Worm (Caenorhabditis elegans) whole organism, midembryonic: ENCODE results near the gene M142.8.
A peak's percentile ranks its signal among the peaks of the same experiment; 100 is the strongest.

Experiments used
- T22C8.4 ChIP-seq: fragments of 200-800 bp; sonication (Bioruptor generic); IDR thresholded peaks from 2 replicates; pipeline ENCODE4 v1.3.6; 2022; ENCODE audit warnings: missing genetic modification characterization, missing compliant biosample characterization
- cog-1 ChIP-seq: sonication (generic microtip); optimal IDR thresholded peaks from 2 replicates; lab custom pipeline; 2016; ENCODE audit warnings: missing genetic modification characterization, missing compliant biosample characterization
- flt-1 ChIP-seq: fragments of 200-800 bp; sonication (Bioruptor generic); IDR thresholded peaks from 2 replicates; pipeline ENCODE4 v1.3.6; 2022; ENCODE audit warnings: missing genetic modification characterization, missing compliant biosample characterization
- klf-2 ChIP-seq: fragments of 200-800 bp; sonication (Bioruptor generic); conservative IDR thresholded peaks from 2 replicates; pipeline ENCODE4 v1.3.6; 2022; ENCODE audit warnings: missing genetic modification reagents, missing genetic modification characterization, missing compliant biosample characterization
- med-1 ChIP-seq: sonication (generic microtip); optimal IDR thresholded peaks from 2 replicates; lab custom pipeline; 2017; ENCODE audit warnings: missing genetic modification characterization, mild to moderate bottlenecking, missing compliant biosample characterization, antibody characterized with exemption, missing genetic modification reagents; ENCODE audit not compliant: insufficient read depth
- ref-1 ChIP-seq: fragments of 200-800 bp; sonication (Bioruptor generic); conservative IDR thresholded peaks from 2 replicates; pipeline ENCODE4 v1.3.6; 2022; ENCODE audit warnings: missing genetic modification reagents, missing genetic modification characterization, missing compliant biosample characterization
- tab-1 ChIP-seq: fragments of 200-800 bp; sonication (Bioruptor generic); IDR thresholded peaks from 2 replicates; pipeline ENCODE4 v1.3.6; 2022; ENCODE audit warnings: missing genetic modification characterization, missing compliant biosample characterization
- ztf-23 ChIP-seq: fragments of 200-800 bp; sonication (Bioruptor generic); IDR thresholded peaks from 2 replicates; pipeline ENCODE4 v1.3.6; 2022; ENCODE audit warnings: missing genetic modification reagents, missing genetic modification characterization, missing compliant biosample characterization
- ztf-29 ChIP-seq: fragments of 200-800 bp; sonication (Bioruptor generic); IDR thresholded peaks from 2 replicates; pipeline ENCODE4 v1.3.6; 2022; ENCODE audit warnings: missing genetic modification reagents, missing genetic modification characterization, missing compliant biosample characterization

Gene M142.8

DNA sequence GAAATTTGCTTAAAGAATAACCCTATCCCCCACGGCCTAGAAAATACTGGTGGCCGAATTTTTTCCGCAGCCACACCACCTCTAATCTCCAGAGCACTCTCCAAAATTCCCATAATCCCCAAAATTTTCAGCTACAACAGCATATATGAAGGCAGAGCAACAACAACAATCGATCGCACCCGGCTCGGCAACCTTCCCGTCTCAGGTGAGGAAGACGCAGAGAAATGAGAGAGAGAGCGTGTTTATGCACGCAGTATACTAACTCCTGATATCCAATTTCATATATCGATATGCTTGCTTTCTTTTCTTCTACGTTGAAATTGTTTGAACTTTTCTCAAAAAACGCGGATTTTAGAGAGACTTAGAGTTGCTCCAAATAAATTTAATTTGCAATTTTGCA is 27.1 kb upstream of the M142.8 start:
- TF ChIP-seq ztf-29 (GFP tag; lab: Robert Waterston, UW): no peak

ce11 chrIII:10907678-10908217 is 25.7 kb upstream of the M142.8 start:
- TF ChIP-seq ztf-23 (GFP tag; lab: Robert Waterston, UW) (no peak), ref-1 (GFP tag; lab: Robert Waterston, UW) (no peak), T22C8.4 (GFP tag; lab: Robert Waterston, UW) (no peak), ztf-29 (GFP tag; lab: Robert Waterston, UW) (no peak), med-1 (GFP tag; lab: Kevin White, UChicago) (no peak), flt-1 (GFP tag; lab: Robert Waterston, UW) (no peak), klf-2 (GFP tag; lab: Robert Waterston, UW) (no peak), cog-1 (no peak)

- TF ChIP-seq med-1 (GFP tag; lab: Kevin White, UChicago): no peak
- no peak for TF ChIP-seq T22C8.4 (GFP tag; lab: Robert Waterston, UW)
- no peak for TF ChIP-seq tab-1 (GFP tag; lab: Robert Waterston, UW)
- no peak for TF ChIP-seq ztf-23 (GFP tag; lab: Robert Waterston, UW)
- TF ChIP-seq ref-1 (GFP tag; lab: Robert Waterston, UW): no peak
- TF ChIP-seq ztf-29 (GFP tag; lab: Robert Waterston, UW): no peak
- no peak for TF ChIP-seq klf-2 (GFP tag; lab: Robert Waterston, UW)
- TF ChIP-seq cog-1: no peak
- TF ChIP-seq flt-1 (GFP tag; lab: Robert Waterston, UW): no peak
Measured at ce11 chrIII:10908543-10908942, 24.9 kb upstream of the M142.8 start.

DNA sequence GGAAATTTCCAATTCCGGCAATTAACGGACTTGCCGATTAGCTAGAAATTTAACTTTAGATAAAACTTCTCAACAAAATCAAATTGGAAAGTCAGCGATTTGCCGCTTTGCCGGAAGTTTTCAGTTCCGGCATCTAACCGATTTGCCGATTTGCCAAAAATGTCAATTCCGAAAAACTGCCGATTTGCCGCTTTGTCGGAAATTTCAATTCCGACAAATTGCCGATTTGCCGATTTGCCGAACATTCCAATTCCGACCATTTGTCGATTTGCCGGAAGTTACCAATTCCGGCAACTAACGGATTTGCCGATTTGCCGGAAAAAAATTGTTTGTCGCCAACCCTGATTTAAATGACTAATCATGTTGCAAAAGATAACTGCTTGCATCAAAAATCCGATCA is 24.3 kb upstream of the M142.8 start:
- TF ChIP-seq med-1 (GFP tag; lab: Kevin White, UChicago): no peak
- TF ChIP-seq flt-1 (GFP tag; lab: Robert Waterston, UW): no peak
- TF ChIP-seq ref-1 (GFP tag; lab: Robert Waterston, UW): no peak
- no peak for TF ChIP-seq ztf-23 (GFP tag; lab: Robert Waterston, UW)
- TF ChIP-seq T22C8.4 (GFP tag; lab: Robert Waterston, UW): no peak
- no peak for TF ChIP-seq tab-1 (GFP tag; lab: Robert Waterston, UW)
- TF ChIP-seq cog-1: no peak
- no peak for TF ChIP-seq ztf-29 (GFP tag; lab: Robert Waterston, UW)

- TF ChIP-seq cog-1 (no peak), ztf-29 (GFP tag; lab: Robert Waterston, UW) (no peak), ztf-23 (GFP tag; lab: Robert Waterston, UW) (no peak), ref-1 (GFP tag; lab: Robert Waterston, UW) (no peak), flt-1 (GFP tag; lab: Robert Waterston, UW) (no peak), tab-1 (GFP tag; lab: Robert Waterston, UW) (no peak), klf-2 (GFP tag; lab: Robert Waterston, UW) (no peak), T22C8.4 (GFP tag; lab: Robert Waterston, UW) (no peak)
Measured at ce11 chrIII:10911160-10911559, 22.3 kb upstream of the M142.8 start, which contains the start of gene cut-6. TSS of gene cut-6 (plus strand) at chrIII:10911460.

- TF ChIP-seq ref-1 (GFP tag; lab: Robert Waterston, UW) (no peak), med-1 (GFP tag; lab: Kevin White, UChicago) (no peak), T22C8.4 (GFP tag; lab: Robert Waterston, UW) (no peak), tab-1 (GFP tag; lab: Robert Waterston, UW) (no peak), ztf-29 (GFP tag; lab: Robert Waterston, UW) (no peak), flt-1 (GFP tag; lab: Robert Waterston, UW) (no peak), klf-2 (GFP tag; lab: Robert Waterston, UW) (no peak), cog-1 (no peak), ztf-23 (GFP tag; lab: Robert Waterston, UW) (no peak)
Measured at ce11 chrIII:10914971-10915370, 18.5 kb upstream of the M142.8 start.

DNA sequence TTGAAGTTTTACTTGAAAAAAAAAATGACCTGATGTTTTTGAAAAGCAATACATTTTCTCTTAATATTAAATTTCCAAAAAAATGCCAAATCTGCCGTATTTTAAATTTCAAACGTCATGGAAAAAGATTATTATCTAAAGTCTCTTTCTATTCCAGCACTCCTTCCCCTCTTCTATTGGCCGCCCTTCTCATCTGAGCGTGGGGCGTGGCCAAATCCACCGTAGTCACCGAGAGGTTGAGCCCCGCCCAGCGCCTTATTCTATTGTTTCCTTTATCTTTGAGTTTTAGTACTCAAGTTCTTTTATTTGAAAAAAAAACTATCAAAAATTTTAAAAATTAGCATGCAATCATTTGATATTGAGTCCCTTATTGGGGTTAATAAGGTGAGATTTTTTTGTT is 13.4 kb upstream of the M142.8 start, which contains the start of gene vab-7:
vab-7 (plus strand) TSS at position 301 of the 400 bp plus-strand sequence.
- TF ChIP-seq cog-1 (no peak), T22C8.4 (GFP tag; lab: Robert Waterston, UW) (no peak), flt-1 (GFP tag; lab: Robert Waterston, UW) (no peak), klf-2 (GFP tag; lab: Robert Waterston, UW) (no peak), ref-1 (GFP tag; lab: Robert Waterston, UW) (no peak), med-1 (GFP tag; lab: Kevin White, UChicago) (no peak), tab-1 (GFP tag; lab: Robert Waterston, UW) (no peak), ztf-29 (GFP tag; lab: Robert Waterston, UW) (no peak), ztf-23 (GFP tag; lab: Robert Waterston, UW) (no peak)

DNA sequence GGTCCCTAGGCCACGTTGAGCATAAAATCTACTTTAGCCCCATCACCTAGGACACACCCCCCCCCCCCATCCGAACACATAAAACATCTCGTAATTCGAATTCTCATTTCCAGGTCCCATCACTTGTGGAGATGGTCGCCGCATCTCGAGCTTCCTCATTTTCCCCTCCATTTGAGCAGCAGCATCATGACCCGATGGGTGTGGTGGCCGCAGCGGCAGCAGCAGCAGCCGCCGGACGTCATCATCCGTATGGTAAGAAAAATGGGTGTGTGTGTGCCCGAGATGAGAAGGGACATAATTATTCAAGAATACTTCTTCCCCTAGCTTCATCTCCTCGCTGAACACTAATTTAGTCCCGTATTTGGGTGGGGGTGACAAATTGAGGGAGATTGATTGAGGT is 12.0 kb upstream of the M142.8 start:
- TF ChIP-seq ztf-23 (GFP tag; lab: Robert Waterston, UW) (0 out of 2 replicates have a peak, but pooled peaks have one; percentile 7), klf-2 (GFP tag; lab: Robert Waterston, UW) (no peak)

DNA sequence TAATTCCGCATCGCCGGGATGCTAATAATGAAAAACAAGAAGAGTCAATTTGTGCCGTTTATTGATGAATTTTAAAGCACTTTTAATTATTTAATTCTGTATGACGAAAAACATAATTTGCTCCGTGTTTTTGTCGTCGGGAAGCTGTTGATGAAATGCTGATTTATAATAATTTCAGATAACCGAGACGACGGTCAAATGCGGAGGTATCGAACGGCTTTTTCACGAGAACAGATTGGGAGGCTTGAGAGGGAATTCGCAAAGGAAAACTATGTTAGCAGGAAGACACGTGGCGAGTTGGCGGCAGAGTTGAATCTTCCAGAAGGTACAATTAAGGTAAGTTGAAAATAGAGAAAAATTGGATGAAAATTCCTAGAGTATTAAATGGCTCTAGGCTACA is 9.9 kb upstream of the M142.8 start:
- TF ChIP-seq ref-1 (GFP tag; lab: Robert Waterston, UW) (no peak), med-1 (GFP tag; lab: Kevin White, UChicago) (no peak), ztf-23 (GFP tag; lab: Robert Waterston, UW) (no peak), tab-1 (GFP tag; lab: Robert Waterston, UW) (no peak), T22C8.4 (GFP tag; lab: Robert Waterston, UW) (no peak), cog-1 (no peak), ztf-29 (GFP tag; lab: Robert Waterston, UW) (no peak), flt-1 (GFP tag; lab: Robert Waterston, UW) (no peak), klf-2 (GFP tag; lab: Robert Waterston, UW) (no peak)
